Fruit fly (Drosophila melanogaster) whole organism, embryonic: ENCODE results near the gene Fancd2.

Experiments
- Atf-2 ChIP-seq: fragments of 200-800 bp; sonication (Bioruptor generic); optimal IDR thresholded peaks from 2 replicates; lab custom pipeline; 2016; ENCODE audit warnings: missing biosample characterization, missing genetic modification characterization
- CG30431 ChIP-seq: fragments of 200-800 bp; sonication (Bioruptor generic); optimal IDR thresholded peaks from 2 replicates; lab custom pipeline; 2017; ENCODE audit warnings: missing biosample characterization, missing genetic modification characterization
- CG3847 ChIP-seq: fragments of 200-800 bp; sonication (Bioruptor generic); IDR thresholded peaks from 2 replicates; pipeline ENCODE4 v1.3.6; 2022; ENCODE audit warnings: missing biosample characterization, missing genetic modification characterization
- CG5180 ChIP-seq: fragments of 200-800 bp; sonication (Bioruptor generic); optimal IDR thresholded peaks from 3 replicates; lab custom pipeline; 2017; ENCODE audit warnings: missing biosample characterization, missing genetic modification characterization, mild to moderate bottlenecking, moderate library complexity, missing genetic modification reagents
- Hr51 ChIP-seq, 2 experiments: fragments of 200-800 bp; sonication (Bioruptor generic); optimal IDR thresholded peaks; 2 replicates in 1 of 2; 3 replicates in 1 of 2; lab custom pipeline; 2016 to 2018; ENCODE audit warnings: missing biosample characterization in 2 of 2, missing genetic modification characterization in 2 of 2, mild to moderate bottlenecking in 1 of 2, moderate library complexity in 1 of 2
- Scr ChIP-seq: fragments of 200-800 bp; sonication (Bioruptor generic); IDR thresholded peaks from 2 replicates; pipeline ENCODE4 v1.3.6; 2022; ENCODE audit warnings: missing biosample characterization, missing genetic modification characterization; ENCODE audit not compliant: partially characterized antibody
- kay ChIP-seq: fragments of 200-800 bp; sonication (Bioruptor generic); optimal IDR thresholded peaks from 2 replicates; lab custom pipeline; 2016; ENCODE audit warnings: missing biosample characterization, missing genetic modification characterization
- row ChIP-seq: fragments of 200-800 bp; sonication (Bioruptor generic); IDR thresholded peaks from 3 replicates; pipeline ENCODE4 v1.3.6; 2022; ENCODE audit warnings: missing biosample characterization, missing genetic modification characterization
- sc ChIP-seq, 3 experiments: fragments of >200 bp in 2 of 3; fragments of 200-800 bp in 1 of 3; sonication (Bioruptor generic) in 1 of 3; optimal IDR thresholded peaks; 2 replicates in 2 of 3; 3 replicates in 1 of 3; lab custom pipeline; 2017; ENCODE audit warnings: mild to moderate bottlenecking in 1 of 3, missing biosample characterization in 1 of 3, missing genetic modification characterization in 1 of 3, missing genetic modification reagents in 1 of 3
- sd ChIP-seq: fragments of 200-800 bp; sonication (Bioruptor generic); optimal IDR thresholded peaks from 3 replicates; lab custom pipeline; 2018; ENCODE audit warnings: missing biosample characterization, mild to moderate bottlenecking, missing genetic modification characterization, moderate library complexity
- wdn ChIP-seq: fragments of 200-800 bp; sonication (Bioruptor generic); IDR thresholded peaks from 2 replicates; pipeline ENCODE4 v1.3.6; 2022; ENCODE audit warnings: missing biosample characterization, missing genetic modification characterization

DNA sequence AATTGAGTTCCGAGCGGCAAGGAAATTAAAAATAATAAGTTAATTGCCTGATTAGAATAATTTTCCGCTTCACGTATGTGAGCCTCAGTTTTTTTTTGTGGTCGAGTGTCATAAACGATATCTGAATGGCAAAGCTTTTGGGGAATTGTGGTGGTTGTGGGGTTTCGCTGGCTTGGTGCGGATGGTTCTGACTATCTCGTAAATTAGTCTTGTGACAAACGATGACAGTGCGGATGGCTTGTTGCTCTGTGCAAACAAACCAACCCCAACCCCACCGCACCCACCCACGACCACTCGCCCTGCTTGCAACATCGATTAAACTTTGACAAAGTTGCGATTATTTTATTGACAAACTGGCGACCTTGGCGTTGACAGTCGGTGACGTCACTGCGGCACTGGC is 10.9 kb upstream of the Fancd2 start:
- no peak for TF ChIP-seq sd
- no peak for TF ChIP-seq Scr (GFP tag; lab: Robert Waterston, UW)
- no peak for TF ChIP-seq wdn
- TF ChIP-seq CG30431 (GFP tag; lab: Kevin White, UChicago), result no peak
- no peak for TF ChIP-seq Atf-2 (GFP tag; lab: Kevin White, UChicago)
- no peak for TF ChIP-seq kay (GFP tag; lab: Kevin White, UChicago)
- no peak for TF ChIP-seq CG5180
- no peak for TF ChIP-seq row (GFP tag; lab: Robert Waterston, UW)
- no peak for TF ChIP-seq Hr51 (GFP tag; optimal IDR thresholded peaks at IDR 0.05; lab: Kevin White, UChicago)
- TF ChIP-seq CG3847 (GFP tag; lab: Robert Waterston, UW), result no peak
- no peak for TF ChIP-seq sc (optimal IDR thresholded peaks at IDR 0.05; lab: Kevin White, UChicago)
- TF ChIP-seq sc (GFP tag; optimal IDR thresholded peaks at IDR 0.05; lab: Kevin White, UChicago), result no peak
